Worm (Caenorhabditis elegans) whole organism, L3 larva: ENCODE results near the gene hrg-2.

Experiments used
- R02D3.7 ChIP-seq: fragments of 150-350 bp; optimal IDR thresholded peaks from 2 replicates; lab custom pipeline; 2014; ENCODE audit warnings: missing biosample characterization, missing genetic modification characterization
- egl-27 ChIP-seq: sonication (generic microtip); optimal IDR thresholded peaks from 4 replicates; lab custom pipeline; 2017; ENCODE audit warnings: missing biosample characterization, missing genetic modification reagents, missing genetic modification characterization
- lin-15B ChIP-seq: fragments of 150-350 bp; optimal IDR thresholded peaks from 2 replicates; lab custom pipeline; 2014; ENCODE audit warnings: missing biosample characterization, missing genetic modification characterization
- lsy-12 ChIP-seq: sonication (generic microtip); optimal IDR thresholded peaks from 2 replicates; lab custom pipeline; 2016; ENCODE audit warnings: mild to moderate bottlenecking, missing genetic modification characterization, missing compliant biosample characterization
- nhr-11 ChIP-seq: fragments of 150-350 bp; optimal IDR thresholded peaks from 2 replicates; lab custom pipeline; 2014; ENCODE audit warnings: missing biosample characterization, missing genetic modification characterization
- nhr-12 ChIP-seq: fragments of 150-350 bp; optimal IDR thresholded peaks from 2 replicates; lab custom pipeline; 2014; ENCODE audit warnings: missing biosample characterization, missing genetic modification characterization
- nhr-25 ChIP-seq: sonication (generic microtip); optimal IDR thresholded peaks from 2 replicates; lab custom pipeline; 2017; ENCODE audit warnings: missing biosample characterization, missing genetic modification characterization
- nhr-28 ChIP-seq: fragments of 150-350 bp; optimal IDR thresholded peaks from 2 replicates; lab custom pipeline; 2014; ENCODE audit warnings: missing biosample characterization, missing genetic modification characterization
- nhr-77 ChIP-seq: fragments of 150-350 bp; optimal IDR thresholded peaks from 2 replicates; lab custom pipeline; 2014; ENCODE audit warnings: missing biosample characterization, missing genetic modification characterization
- tbx-2 ChIP-seq: sonication (generic microtip); optimal IDR thresholded peaks from 2 replicates; lab custom pipeline; 2016; ENCODE audit warnings: mild to moderate bottlenecking, missing genetic modification characterization, missing compliant biosample characterization

DNA sequence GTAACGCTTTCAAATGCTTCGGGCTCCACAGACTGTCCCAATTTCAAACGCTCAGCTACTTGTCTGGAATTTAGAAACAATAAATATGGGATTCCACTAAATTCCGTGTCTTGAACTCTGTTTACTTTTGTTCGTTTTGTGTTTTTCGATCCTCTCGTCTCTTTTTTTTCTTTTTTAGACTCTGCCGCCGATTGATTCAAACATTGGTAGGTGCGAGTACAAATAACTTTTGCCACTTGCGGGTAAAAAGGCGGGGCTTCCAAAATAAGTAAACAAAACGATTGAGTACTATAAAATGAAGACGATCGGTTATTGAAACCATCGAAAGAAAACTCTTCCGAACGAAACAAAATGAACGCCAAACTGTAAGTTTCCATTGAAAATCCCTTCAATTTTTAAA is 45.2 kb downstream of the hrg-2 start, which contains the start of gene fipr-2:
- TF ChIP-seq egl-27 (tag; lab: Kevin White, UChicago) (no peak), nhr-77 (tag; lab: Kevin White, UChicago) (no peak), nhr-28 (tag; lab: Kevin White, UChicago) (no peak), R02D3.7 (tag; lab: Kevin White, UChicago) (no peak), nhr-25 (no peak), lsy-12 (no peak), nhr-11 (no peak), tbx-2 (tag; lab: Kevin White, UChicago) (no peak), nhr-12 (no peak), lin-15B (tag; lab: Kevin White, UChicago) (no peak)
